Fruit fly (Drosophila melanogaster) whole organism, embryonic: ENCODE data around the gene sra.
A peak's percentile ranks its signal among the peaks of the same experiment; 100 is the strongest.

Experiments
- Antp ChIP-seq: fragments of 200-800 bp; sonication (Bioruptor generic); optimal IDR thresholded peaks from 3 replicates; lab custom pipeline; 2016; ENCODE audit warnings: missing biosample characterization, missing genetic modification characterization
- B-H2 ChIP-seq: fragments of 200-800 bp; sonication (Bioruptor generic); optimal IDR thresholded peaks from 2 replicates; lab custom pipeline; 2018; ENCODE audit warnings: missing biosample characterization, mild to moderate bottlenecking, missing genetic modification characterization
- C15 ChIP-seq: fragments of 200-800 bp; sonication (Bioruptor generic); IDR thresholded peaks from 3 replicates; pipeline ENCODE4 v1.3.6; 2022; ENCODE audit warnings: missing biosample characterization, missing genetic modification characterization
- CG10209 ChIP-seq: fragments of 200-800 bp; sonication (Bioruptor generic); optimal IDR thresholded peaks from 3 replicates; lab custom pipeline; 2017; ENCODE audit warnings: missing biosample characterization, mild to moderate bottlenecking, missing genetic modification characterization, missing genetic modification reagents
- CG10321 ChIP-seq: fragments of 200-800 bp; sonication (Bioruptor generic); IDR thresholded peaks from 2 replicates; pipeline ENCODE4 v1.3.6; 2022; ENCODE audit warnings: missing biosample characterization, missing genetic modification characterization
- CG10431 ChIP-seq: fragments of 200-800 bp; sonication (Bioruptor generic); optimal IDR thresholded peaks from 3 replicates; lab custom pipeline; 2018; ENCODE audit warnings: missing biosample characterization, mild to moderate bottlenecking, missing genetic modification characterization
- CG10654 ChIP-seq: fragments of 200-800 bp; sonication (Bioruptor generic); optimal IDR thresholded peaks from 2 replicates; lab custom pipeline; 2016; ENCODE audit warnings: missing biosample characterization, missing genetic modification characterization
- CG11247 ChIP-seq: fragments of 200-800 bp; sonication (Bioruptor generic); IDR thresholded peaks from 2 replicates; pipeline ENCODE4 v1.3.6; 2022; ENCODE audit warnings: missing biosample characterization, missing genetic modification characterization
- CG11456 ChIP-seq: fragments of 200-800 bp; sonication (Bioruptor generic); IDR thresholded peaks from 3 replicates; pipeline ENCODE4 v1.3.6; 2022; ENCODE audit warnings: missing biosample characterization, missing genetic modification characterization
- CG14050 ChIP-seq: fragments of 200-800 bp; sonication (Bioruptor generic); IDR thresholded peaks from 3 replicates; pipeline ENCODE4 v1.3.6; 2022; ENCODE audit warnings: missing biosample characterization, missing genetic modification characterization
- CG14965 ChIP-seq: fragments of 200-800 bp; sonication (Bioruptor generic); optimal IDR thresholded peaks from 2 replicates; lab custom pipeline; 2016; ENCODE audit warnings: missing biosample characterization, missing genetic modification characterization, borderline replicate concordance
- CG15514 ChIP-seq: fragments of 200-800 bp; sonication (Bioruptor generic); optimal IDR thresholded peaks from 3 replicates; lab custom pipeline; 2017; ENCODE audit warnings: missing biosample characterization, missing genetic modification characterization, mild to moderate bottlenecking, moderate library complexity, missing genetic modification reagents
- CG18262 ChIP-seq: fragments of 200-800 bp; optimal IDR thresholded peaks from 3 replicates; lab custom pipeline; 2019; ENCODE audit warnings: missing biosample characterization, mild to moderate bottlenecking, missing genetic modification characterization, moderate library complexity
- CG30403 ChIP-seq: fragments of 200-800 bp; sonication (Bioruptor generic); optimal IDR thresholded peaks from 3 replicates; lab custom pipeline; 2016; ENCODE audit warnings: missing biosample characterization, missing genetic modification characterization
- CG5180 ChIP-seq: fragments of 200-800 bp; sonication (Bioruptor generic); optimal IDR thresholded peaks from 3 replicates; lab custom pipeline; 2017; ENCODE audit warnings: missing biosample characterization, missing genetic modification characterization, mild to moderate bottlenecking, moderate library complexity, missing genetic modification reagents
- CG7372 ChIP-seq: fragments of 200-800 bp; sonication (Bioruptor generic); IDR thresholded peaks from 2 replicates; pipeline ENCODE4 v1.3.6; 2022; ENCODE audit warnings: missing biosample characterization, missing genetic modification characterization
- CG7786 ChIP-seq: fragments of 200-800 bp; sonication (Bioruptor generic); optimal IDR thresholded peaks from 2 replicates; lab custom pipeline; 2016; ENCODE audit warnings: missing biosample characterization, missing genetic modification characterization
- CG7928 ChIP-seq: fragments of 200-800 bp; sonication (Bioruptor generic); optimal IDR thresholded peaks from 2 replicates; lab custom pipeline; 2017; ENCODE audit warnings: missing biosample characterization, mild to moderate bottlenecking, missing genetic modification characterization
- CG9727 ChIP-seq: fragments of 200-800 bp; sonication (Bioruptor generic); optimal IDR thresholded peaks from 3 replicates; lab custom pipeline; 2017; ENCODE audit warnings: missing biosample characterization, mild to moderate bottlenecking, missing genetic modification characterization
- D19B ChIP-seq: fragments of 200-800 bp; sonication (Bioruptor generic); optimal IDR thresholded peaks from 2 replicates; lab custom pipeline; 2017; ENCODE audit warnings: missing biosample characterization, mild to moderate bottlenecking, missing genetic modification characterization
- Deaf1 ChIP-seq: fragments of 200-800 bp; optimal IDR thresholded peaks from 3 replicates; lab custom pipeline; 2019; ENCODE audit warnings: missing biosample characterization, mild to moderate bottlenecking, missing genetic modification characterization, moderate library complexity
- Doc3 ChIP-seq: fragments of 200-800 bp; sonication (Bioruptor generic); IDR thresholded peaks from 3 replicates; pipeline ENCODE4 v1.3.6; 2022; ENCODE audit warnings: missing biosample characterization, missing genetic modification characterization; ENCODE audit not compliant: partially characterized antibody
- HHEX ChIP-seq: fragments of 200-800 bp; sonication (Bioruptor generic); optimal IDR thresholded peaks from 3 replicates; lab custom pipeline; 2017; ENCODE audit warnings: missing biosample characterization, mild to moderate bottlenecking, missing genetic modification characterization, missing genetic modification reagents
- HLHmδ ChIP-seq: fragments of 200-800 bp; sonication (Bioruptor generic); optimal IDR thresholded peaks from 2 replicates; lab custom pipeline; 2018; ENCODE audit warnings: missing biosample characterization, mild to moderate bottlenecking, missing genetic modification characterization, moderate library complexity
- MESR4 ChIP-seq: fragments of 200-800 bp; sonication (Bioruptor generic); optimal IDR thresholded peaks from 2 replicates; lab custom pipeline; 2018; ENCODE audit warnings: missing biosample characterization, mild to moderate bottlenecking, missing genetic modification characterization, moderate library complexity
- Med ChIP-seq: fragments of 200-800 bp; sonication (Bioruptor generic); peaks from one replicate; lab custom pipeline; 2016; ENCODE audit warnings: missing biosample characterization, missing genetic modification characterization, mild to moderate bottlenecking, inconsistent platforms, moderate library complexity
- Neu2 ChIP-seq: fragments of 200-800 bp; sonication (Bioruptor generic); optimal IDR thresholded peaks from 3 replicates; lab custom pipeline; 2016; ENCODE audit warnings: missing biosample characterization, missing genetic modification characterization, borderline replicate concordance
- Optix ChIP-seq: fragments of 200-800 bp; sonication (Bioruptor generic); IDR thresholded peaks from 3 replicates; pipeline ENCODE4 v1.3.6; 2022; ENCODE audit warnings: missing biosample characterization, missing genetic modification characterization
- PHDP ChIP-seq: fragments of 200-800 bp; sonication (Bioruptor generic); optimal IDR thresholded peaks from 3 replicates; lab custom pipeline; 2018; ENCODE audit warnings: missing biosample characterization, mild to moderate bottlenecking, missing genetic modification characterization, moderate library complexity
- Rfx ChIP-seq: fragments of 200-800 bp; sonication (Bioruptor generic); IDR thresholded peaks from 2 replicates; pipeline ENCODE4 v1.3.6; 2022; ENCODE audit warnings: missing biosample characterization, missing genetic modification characterization
- abd-A ChIP-seq: fragments of 200-800 bp; sonication (Bioruptor generic); optimal IDR thresholded peaks from 3 replicates; lab custom pipeline; 2019; ENCODE audit warnings: missing biosample characterization, mild to moderate bottlenecking, missing genetic modification characterization, moderate library complexity
- chif ChIP-seq, 2 experiments: fragments of 200-800 bp; sonication (Bioruptor generic); optimal IDR thresholded peaks; 3 replicates each; lab custom pipeline; 2016; ENCODE audit warnings: missing biosample characterization in 2 of 2, missing genetic modification characterization in 2 of 2
- danr ChIP-seq: fragments of 200-800 bp; sonication (Bioruptor generic); IDR thresholded peaks from 2 replicates; pipeline ENCODE4 v1.3.6; 2022; ENCODE audit warnings: missing biosample characterization, missing genetic modification characterization
- eve ChIP-seq, 2 experiments: fragments of >200 bp; optimal IDR thresholded peaks; 2 replicates each; lab custom pipeline; 2017; ENCODE audit warnings: missing biosample characterization in 2 of 2, missing genetic modification characterization in 2 of 2
- fd3F ChIP-seq: fragments of 200-800 bp; sonication (Bioruptor generic); optimal IDR thresholded peaks from 2 replicates; lab custom pipeline; 2018; ENCODE audit warnings: missing biosample characterization, mild to moderate bottlenecking, missing genetic modification characterization, moderate library complexity
- ftz-f1 ChIP-seq: fragments of 200-800 bp; sonication (Bioruptor generic); optimal IDR thresholded peaks from 2 replicates; lab custom pipeline; 2016; ENCODE audit warnings: missing biosample characterization, missing genetic modification characterization
- grau ChIP-seq: fragments of 200-800 bp; optimal IDR thresholded peaks from 3 replicates; lab custom pipeline; 2019; ENCODE audit warnings: missing biosample characterization, mild to moderate bottlenecking, missing genetic modification characterization, moderate library complexity
- hbn ChIP-seq: fragments of 200-800 bp; sonication (Bioruptor generic); IDR thresholded peaks from 2 replicates; pipeline ENCODE4 v1.3.6; 2022; ENCODE audit warnings: missing biosample characterization, missing genetic modification characterization; ENCODE audit not compliant: partially characterized antibody
- inv ChIP-seq: fragments of 200-800 bp; sonication (Bioruptor generic); IDR thresholded peaks from 2 replicates; pipeline ENCODE4 v1.3.6; 2022; ENCODE audit warnings: missing biosample characterization, missing genetic modification characterization; ENCODE audit not compliant: partially characterized antibody
- lov ChIP-seq, 2 experiments: fragments of 200-800 bp in 1 of 2; fragments of >200 bp in 1 of 2; sonication (Bioruptor generic) in 1 of 2; IDR thresholded peaks in 1 of 2; optimal IDR thresholded peaks in 1 of 2; 2 replicates in 1 of 2; 3 replicates in 1 of 2; pipeline versions ENCODE4 v1.3.6 to Lab custom; 2017 to 2022; ENCODE audit warnings: missing biosample characterization in 1 of 2, missing genetic modification characterization in 1 of 2
- luna ChIP-seq: fragments of 200-800 bp; sonication (Bioruptor generic); optimal IDR thresholded peaks from 2 replicates; lab custom pipeline; 2016; ENCODE audit warnings: missing biosample characterization, missing genetic modification characterization
- maf-S ChIP-seq: fragments of 200-800 bp; sonication (Bioruptor generic); optimal IDR thresholded peaks from 2 replicates; lab custom pipeline; 2016; ENCODE audit warnings: missing biosample characterization, missing genetic modification characterization
- otp ChIP-seq: fragments of 200-800 bp; sonication (Bioruptor generic); IDR thresholded peaks from 3 replicates; pipeline ENCODE4, ENCODE4 v1.3.6; 2022; ENCODE audit warnings: missing biosample characterization, missing genetic modification characterization
- p53 ChIP-seq: fragments of 200-800 bp; sonication (Bioruptor generic); optimal IDR thresholded peaks from 2 replicates; lab custom pipeline; 2016; ENCODE audit warnings: missing biosample characterization, missing genetic modification characterization
- pan ChIP-seq, 4 experiments: fragments of >200 bp in 3 of 4; fragments of 200-800 bp in 1 of 4; sonication (Bioruptor generic) in 1 of 4; optimal IDR thresholded peaks in 3 of 4; IDR thresholded peaks in 1 of 4; 2 replicates each; pipeline versions ENCODE4 v1.3.6 to Lab custom; 2017 to 2022; ENCODE audit warnings: missing biosample characterization in 2 of 4, missing genetic modification characterization in 2 of 4, mixed read lengths in 1 of 4
- phol ChIP-seq: fragments of 200-800 bp; sonication (Bioruptor generic); optimal IDR thresholded peaks from 3 replicates; lab custom pipeline; 2018; ENCODE audit warnings: missing biosample characterization, mild to moderate bottlenecking, missing genetic modification characterization, moderate library complexity
- pnt ChIP-seq: fragments of 200-800 bp; sonication (Bioruptor generic); optimal IDR thresholded peaks from 3 replicates; lab custom pipeline; 2016; ENCODE audit warnings: missing biosample characterization, missing genetic modification characterization
- pzg ChIP-seq: fragments of 200-800 bp; sonication (Bioruptor generic); optimal IDR thresholded peaks from 3 replicates; lab custom pipeline; 2018; ENCODE audit warnings: missing biosample characterization, mild to moderate bottlenecking, missing genetic modification characterization, moderate library complexity
- repo ChIP-seq: fragments of 200-800 bp; sonication (Bioruptor generic); optimal IDR thresholded peaks from 2 replicates; lab custom pipeline; 2016; ENCODE audit warnings: missing biosample characterization, missing genetic modification characterization
- slbo ChIP-seq: fragments of 200-800 bp; sonication (Bioruptor generic); IDR thresholded peaks from 2 replicates; pipeline ENCODE4 v1.3.6; 2022; ENCODE audit warnings: missing biosample characterization, missing genetic modification characterization

sra gene

dm6 chr3R:16225760-16226159, 39.0 kb downstream of the sra start (continued):
- TF ChIP-seq D19B (GFP tag; lab: Kevin White, UChicago): no peak
- TF ChIP-seq CG18262 (tag; lab: Kevin White, UChicago): no peak
- TF ChIP-seq hbn (GFP tag; lab: Robert Waterston, UW): no peak
- TF ChIP-seq lov (optimal IDR thresholded peaks at IDR 0.05; lab: Kevin White, UChicago): no peak
- TF ChIP-seq lov (GFP tag; IDR thresholded peaks at IDR 0.05; lab: Robert Waterston, UW): no peak
- peak; percentile 77 for TF ChIP-seq Med
- no peak for TF ChIP-seq luna (GFP tag; lab: Kevin White, UChicago)
- peak; percentile 92 for TF ChIP-seq Deaf1
- TF ChIP-seq Neu2 (GFP tag; lab: Kevin White, UChicago): no peak
- TF ChIP-seq maf-S: no peak
- no peak for TF ChIP-seq B-H2 (GFP tag; lab: Kevin White, UChicago)
- no peak for TF ChIP-seq CG7372 (GFP tag; lab: Robert Waterston, UW)
- TF ChIP-seq ftz-f1 (GFP tag; lab: Kevin White, UChicago): no peak
- peak; percentile 77 for TF ChIP-seq CG5180 (GFP tag; lab: Kevin White, UChicago)
- TF ChIP-seq CG10654 (GFP tag; lab: Kevin White, UChicago): no peak
- TF ChIP-seq CG10209 (GFP tag; lab: Kevin White, UChicago): no peak
- TF ChIP-seq pnt (GFP tag; lab: Kevin White, UChicago): no peak
- TF ChIP-seq CG11247 (GFP tag; lab: Robert Waterston, UW): no peak
- TF ChIP-seq pzg: peak; percentile 32
- no peak for TF ChIP-seq CG11456
- TF ChIP-seq repo (GFP tag; lab: Kevin White, UChicago): peak; percentile 7
- TF ChIP-seq inv: no peak
- TF ChIP-seq Antp (GFP tag; lab: Kevin White, UChicago): no peak
- no peak for TF ChIP-seq CG9727 (GFP tag; lab: Kevin White, UChicago)
- TF ChIP-seq PHDP: no peak
- no peak for TF ChIP-seq grau (tag; lab: Kevin White, UChicago)
- no peak for TF ChIP-seq slbo
- no peak for TF ChIP-seq CG7786 (GFP tag; lab: Kevin White, UChicago)
- no peak for TF ChIP-seq p53 (GFP tag; lab: Kevin White, UChicago)
- TF ChIP-seq MESR4 (GFP tag; lab: Kevin White, UChicago): no peak
- TF ChIP-seq CG30403: no peak
- TF ChIP-seq otp: no peak
- TF ChIP-seq pan (optimal IDR thresholded peaks at IDR 0.05; lab: Kevin White, UChicago): no peak
- TF ChIP-seq pan (GFP tag; optimal IDR thresholded peaks at IDR 0.05 in 1 of 2, IDR thresholded peaks at IDR 0.05 in 1 of 2): no peak
- TF ChIP-seq phol (tag; lab: Kevin White, UChicago): no peak
- TF ChIP-seq chif (GFP tag; optimal IDR thresholded peaks at IDR 0.05; lab: Kevin White, UChicago): no peak
- TF ChIP-seq HLHmδ: no peak
- TF ChIP-seq Rfx (GFP tag; lab: Robert Waterston, UW): no peak
- TF ChIP-seq danr (GFP tag; lab: Robert Waterston, UW): no peak
- no peak for TF ChIP-seq eve (GFP tag; optimal IDR thresholded peaks at IDR 0.05; lab: Kevin White, UChicago)
- TF ChIP-seq C15 (GFP tag; lab: Robert Waterston, UW): no peak
- no peak for TF ChIP-seq CG10321 (GFP tag; lab: Robert Waterston, UW)
- no peak for TF ChIP-seq CG7928 (GFP tag; lab: Kevin White, UChicago)
- no peak for TF ChIP-seq CG14050 (GFP tag; lab: Robert Waterston, UW)
- no peak for TF ChIP-seq Optix (GFP tag; lab: Robert Waterston, UW)
- TF ChIP-seq abd-A (tag; lab: Kevin White, UChicago): peak; percentile 64
- TF ChIP-seq CG15514: peak; percentile 60
- peak; percentile 2 for TF ChIP-seq HHEX (GFP tag; lab: Kevin White, UChicago)
- no peak for TF ChIP-seq fd3F (GFP tag; lab: Kevin White, UChicago)
- no peak for TF ChIP-seq CG14965 (GFP tag; lab: Kevin White, UChicago)
- TF ChIP-seq Doc3 (GFP tag; lab: Robert Waterston, UW): no peak
- no peak for TF ChIP-seq CG10431
